Fruit fly (Drosophila melanogaster): Measurements from ENCODE around the gene Dfd.

- no peak for TF ChIP-seq Rel (GFP tag; optimal IDR thresholded peaks at IDR 0.05)
- TF ChIP-seq Rel (tag; optimal IDR thresholded peaks at IDR 0.05) = no peak
- TF ChIP-seq sv (GFP tag; optimal IDR thresholded peaks at IDR 0.05) = no peak
- TF ChIP-seq Mio (GFP tag; optimal IDR thresholded peaks at IDR 0.05) = no peak
- TF ChIP-seq h (GFP tag; optimal IDR thresholded peaks at IDR 0.05) = no peak
- TF ChIP-seq rgr (GFP tag; optimal IDR thresholded peaks at IDR 0.05) = no peak
- no peak for TF ChIP-seq psq (GFP tag; optimal IDR thresholded peaks at IDR 0.05)
- no peak for TF ChIP-seq CrebA (GFP tag; optimal IDR thresholded peaks at IDR 0.05; ENCODE audit: borderline replicate concordance)
- no peak for TF ChIP-seq br (GFP tag; optimal IDR thresholded peaks at IDR 0.05)
- no peak for TF ChIP-seq Hr78 (GFP tag; optimal IDR thresholded peaks at IDR 0.05)
- no peak for TF ChIP-seq pan (optimal IDR thresholded peaks at IDR 0.05)
- TF ChIP-seq HLH106 (tag; optimal IDR thresholded peaks at IDR 0.05) = no peak
- no peak for TF ChIP-seq Hnf4 (GFP tag; optimal IDR thresholded peaks at IDR 0.05)
- TF ChIP-seq CG32264 (GFP tag; optimal IDR thresholded peaks at IDR 0.05) = no peak
- TF ChIP-seq lola (GFP tag; optimal IDR thresholded peaks at IDR 0.05) = no peak
Measured at dm6 chr3R:6814875-6815750, 23.5 kb downstream of the Dfd start.

All from whole organism, wandering third instar larva.